Fruit fly (Drosophila melanogaster) whole organism, embryonic: ENCODE results near the gene CG32246.

ENCODE experiments used
- Awh ChIP-seq: fragments of 200-800 bp; sonication (Bioruptor generic); IDR thresholded peaks from 2 replicates; pipeline ENCODE4, ENCODE4 v1.3.6; 2022; ENCODE audit warnings: missing biosample characterization, missing genetic modification characterization
- Bteb2 ChIP-seq: fragments of 200-800 bp; sonication (Bioruptor generic); optimal IDR thresholded peaks from 2 replicates; lab custom pipeline; 2016; ENCODE audit warnings: missing biosample characterization, missing genetic modification characterization
- CG10267 ChIP-seq: fragments of 200-800 bp; sonication (Bioruptor generic); optimal IDR thresholded peaks from 2 replicates; lab custom pipeline; 2018; ENCODE audit warnings: missing biosample characterization, mild to moderate bottlenecking, missing genetic modification characterization, moderate library complexity
- CG10462 ChIP-seq: fragments of 200-800 bp; sonication (Bioruptor generic); optimal IDR thresholded peaks from 2 replicates; lab custom pipeline; 2016; ENCODE audit warnings: missing biosample characterization, missing genetic modification characterization
- CG10543 ChIP-seq: fragments of 200-800 bp; sonication (Bioruptor generic); optimal IDR thresholded peaks from 3 replicates; lab custom pipeline; 2017; ENCODE audit warnings: missing biosample characterization, mild to moderate bottlenecking, missing genetic modification characterization, moderate library complexity
- CG11560 ChIP-seq: fragments of 200-800 bp; sonication (Bioruptor generic); IDR thresholded peaks from 3 replicates; pipeline ENCODE4 v1.3.6; 2022; ENCODE audit warnings: missing biosample characterization, missing genetic modification characterization
- CG1233 ChIP-seq: fragments of 200-800 bp; sonication (Bioruptor generic); optimal IDR thresholded peaks from 4 replicates; lab custom pipeline; 2018; ENCODE audit warnings: missing biosample characterization, mild to moderate bottlenecking, missing genetic modification characterization
- CG14710 ChIP-seq: fragments of 200-800 bp; sonication (Bioruptor generic); optimal IDR thresholded peaks from 3 replicates; lab custom pipeline; 2019; ENCODE audit warnings: missing biosample characterization, mild to moderate bottlenecking, missing genetic modification characterization, moderate library complexity
- CG1603 ChIP-seq: fragments of 200-800 bp; sonication (Bioruptor generic); optimal IDR thresholded peaks from 2 replicates; lab custom pipeline; 2019; ENCODE audit warnings: missing biosample characterization, mild to moderate bottlenecking, missing genetic modification characterization, moderate library complexity
- CG17568 ChIP-seq: fragments of 200-800 bp; sonication (Bioruptor generic); optimal IDR thresholded peaks from 2 replicates; lab custom pipeline; 2018; ENCODE audit warnings: missing biosample characterization, mild to moderate bottlenecking, missing genetic modification characterization, moderate library complexity
- CG18599 ChIP-seq: fragments of 200-800 bp; sonication (Bioruptor generic); optimal IDR thresholded peaks from 3 replicates; lab custom pipeline; 2017; ENCODE audit warnings: missing biosample characterization, missing genetic modification characterization, mild to moderate bottlenecking, moderate library complexity, missing genetic modification reagents
- CG2199 ChIP-seq: fragments of 200-800 bp; sonication (Bioruptor generic); IDR thresholded peaks from 3 replicates; pipeline ENCODE4 v1.3.6; 2022; ENCODE audit warnings: missing biosample characterization, missing genetic modification characterization
- CG2202 ChIP-seq: fragments of 200-800 bp; sonication (Bioruptor generic); optimal IDR thresholded peaks from 2 replicates; lab custom pipeline; 2018; ENCODE audit warnings: missing biosample characterization, mild to moderate bottlenecking, missing genetic modification characterization
- CG34224 ChIP-seq: fragments of 200-800 bp; sonication (Bioruptor generic); IDR thresholded peaks from 3 replicates; pipeline ENCODE4 v1.3.6; 2022; ENCODE audit warnings: missing biosample characterization, missing genetic modification characterization; ENCODE audit not compliant: partially characterized antibody
- CG34376 ChIP-seq: fragments of 200-800 bp; sonication (Bioruptor generic); optimal IDR thresholded peaks from 2 replicates; lab custom pipeline; 2018; ENCODE audit warnings: missing biosample characterization, mild to moderate bottlenecking, missing genetic modification characterization
- CG3726 ChIP-seq: fragments of 200-800 bp; sonication (Bioruptor generic); IDR thresholded peaks from 3 replicates; pipeline ENCODE4, ENCODE4 v1.3.6; 2022; ENCODE audit warnings: missing biosample characterization, missing genetic modification characterization
- CG7372 ChIP-seq: fragments of 200-800 bp; sonication (Bioruptor generic); IDR thresholded peaks from 2 replicates; pipeline ENCODE4 v1.3.6; 2022; ENCODE audit warnings: missing biosample characterization, missing genetic modification characterization
- CG8359 ChIP-seq: fragments of 200-800 bp; sonication (Bioruptor generic); optimal IDR thresholded peaks from 2 replicates; lab custom pipeline; 2017; ENCODE audit warnings: missing biosample characterization, mild to moderate bottlenecking, missing genetic modification characterization, borderline replicate concordance
- CG8478 ChIP-seq: fragments of >200 bp; optimal IDR thresholded peaks from 2 replicates; lab custom pipeline; 2018
- Chrac-16 ChIP-seq: fragments of 200-800 bp; sonication (Bioruptor generic); optimal IDR thresholded peaks from 3 replicates; lab custom pipeline; 2016; ENCODE audit warnings: missing biosample characterization, missing genetic modification characterization
- ERR ChIP-seq: fragments of 200-800 bp; sonication (Bioruptor generic); optimal IDR thresholded peaks from 2 replicates; lab custom pipeline; 2016; ENCODE audit warnings: missing biosample characterization, missing genetic modification characterization
- Fer3 ChIP-seq: fragments of 200-800 bp; sonication (Bioruptor generic); optimal IDR thresholded peaks from 2 replicates; lab custom pipeline; 2018; ENCODE audit warnings: missing biosample characterization, mild to moderate bottlenecking, missing genetic modification characterization, moderate library complexity
- Hmx ChIP-seq: fragments of 200-800 bp; sonication (Bioruptor generic); optimal IDR thresholded peaks from 2 replicates; lab custom pipeline; 2016; ENCODE audit warnings: missing biosample characterization, missing genetic modification characterization
- Jarid2 ChIP-seq: fragments of 200-800 bp; sonication (Bioruptor generic); optimal IDR thresholded peaks from 3 replicates; lab custom pipeline; 2017; ENCODE audit warnings: mild to moderate bottlenecking, missing biosample characterization, missing genetic modification reagents, missing genetic modification characterization
- Lpt ChIP-seq: fragments of >200 bp; optimal IDR thresholded peaks from 2 replicates; lab custom pipeline; 2018; ENCODE audit warnings: missing biosample characterization, missing genetic modification characterization
- Sry-β ChIP-seq: fragments of 200-800 bp; sonication (Bioruptor generic); optimal IDR thresholded peaks from 2 replicates; lab custom pipeline; 2018; ENCODE audit warnings: missing biosample characterization, mild to moderate bottlenecking, missing genetic modification characterization, moderate library complexity
- Xbp1 ChIP-seq: fragments of 200-800 bp; sonication (Bioruptor generic); optimal IDR thresholded peaks from 3 replicates; lab custom pipeline; 2016; ENCODE audit warnings: missing biosample characterization, mild to moderate bottlenecking, missing genetic modification characterization
- ab ChIP-seq: fragments of 200-800 bp; sonication (Bioruptor generic); optimal IDR thresholded peaks from 2 replicates; lab custom pipeline; 2016; ENCODE audit warnings: missing biosample characterization, missing genetic modification characterization
- ap ChIP-seq: fragments of 200-800 bp; sonication (Bioruptor generic); IDR thresholded peaks from 2 replicates; pipeline ENCODE4 v1.3.6; 2022; ENCODE audit warnings: missing biosample characterization, missing genetic modification characterization
- ara ChIP-seq: fragments of 200-800 bp; sonication (Bioruptor generic); IDR thresholded peaks from 2 replicates; pipeline ENCODE4 v1.3.6; 2022; ENCODE audit warnings: missing biosample characterization, missing genetic modification characterization
- bbx ChIP-seq: fragments of 200-800 bp; sonication (Bioruptor generic); IDR thresholded peaks from 2 replicates; pipeline ENCODE4 v1.3.6; 2022; ENCODE audit warnings: missing biosample characterization, missing genetic modification characterization; ENCODE audit not compliant: partially characterized antibody
- bowl ChIP-seq: fragments of 200-800 bp; sonication (Bioruptor generic); IDR thresholded peaks from 2 replicates; pipeline ENCODE4 v1.3.6; 2022; ENCODE audit warnings: missing biosample characterization, missing genetic modification characterization
- br ChIP-seq: fragments of >200 bp; optimal IDR thresholded peaks from 2 replicates; lab custom pipeline; 2017
- cato ChIP-seq: fragments of 200-800 bp; sonication (Bioruptor generic); optimal IDR thresholded peaks from 2 replicates; lab custom pipeline; 2016; ENCODE audit warnings: missing biosample characterization, missing genetic modification characterization, borderline replicate concordance
- chif ChIP-seq, 2 experiments: fragments of 200-800 bp; sonication (Bioruptor generic); optimal IDR thresholded peaks; 3 replicates each; lab custom pipeline; 2016; ENCODE audit warnings: missing biosample characterization in 2 of 2, missing genetic modification characterization in 2 of 2
- chinmo ChIP-seq: fragments of 200-800 bp; sonication (Bioruptor generic); IDR thresholded peaks from 4 replicates; pipeline ENCODE4 v1.3.6; 2022; ENCODE audit warnings: missing biosample characterization, missing genetic modification characterization; ENCODE audit not compliant: partially characterized antibody
- cwo ChIP-seq: fragments of 200-800 bp; sonication (Bioruptor generic); optimal IDR thresholded peaks from 3 replicates; lab custom pipeline; 2017; ENCODE audit warnings: missing biosample characterization, missing genetic modification characterization, mild to moderate bottlenecking, moderate library complexity, missing genetic modification reagents
- emc ChIP-seq: fragments of 200-800 bp; sonication (Bioruptor generic); optimal IDR thresholded peaks from 2 replicates; lab custom pipeline; 2016; ENCODE audit warnings: missing biosample characterization, missing genetic modification characterization
- esg ChIP-seq: fragments of 200-800 bp; sonication (Bioruptor generic); conservative IDR thresholded peaks from 2 replicates; pipeline ENCODE4 v1.3.6; 2022; ENCODE audit warnings: missing biosample characterization, missing genetic modification characterization
- gfzf ChIP-seq: fragments of 200-800 bp; sonication (Bioruptor generic); optimal IDR thresholded peaks from 2 replicates; lab custom pipeline; 2016; ENCODE audit warnings: missing biosample characterization, mild to moderate bottlenecking, missing genetic modification characterization, moderate library complexity
- gro ChIP-seq: fragments of 200-800 bp; sonication (Bioruptor generic); optimal IDR thresholded peaks from 2 replicates; lab custom pipeline; 2016; ENCODE audit warnings: missing biosample characterization, missing genetic modification characterization
- jing ChIP-seq: fragments of 200-800 bp; sonication (Bioruptor generic); optimal IDR thresholded peaks from 2 replicates; lab custom pipeline; 2018; ENCODE audit warnings: missing biosample characterization, mild to moderate bottlenecking, missing genetic modification characterization
- kni ChIP-seq: fragments of 200-800 bp; sonication (Bioruptor generic); optimal IDR thresholded peaks from 3 replicates; lab custom pipeline; 2017; ENCODE audit warnings: mild to moderate bottlenecking, missing biosample characterization, missing genetic modification reagents, missing genetic modification characterization
- maf-S ChIP-seq: fragments of 200-800 bp; sonication (Bioruptor generic); optimal IDR thresholded peaks from 2 replicates; lab custom pipeline; 2016; ENCODE audit warnings: missing biosample characterization, missing genetic modification characterization
- onecut ChIP-seq: fragments of 200-800 bp; sonication (Bioruptor generic); IDR thresholded peaks from 2 replicates; pipeline ENCODE4 v1.3.6; 2022; ENCODE audit warnings: missing biosample characterization, missing genetic modification characterization
- pnt ChIP-seq: fragments of 200-800 bp; sonication (Bioruptor generic); optimal IDR thresholded peaks from 3 replicates; lab custom pipeline; 2016; ENCODE audit warnings: missing biosample characterization, missing genetic modification characterization
- shn ChIP-seq: fragments of 200-800 bp; sonication (Bioruptor generic); optimal IDR thresholded peaks from 3 replicates; lab custom pipeline; 2016; ENCODE audit warnings: missing biosample characterization, missing genetic modification characterization
- tin ChIP-seq: fragments of 200-800 bp; sonication (Bioruptor generic); optimal IDR thresholded peaks from 3 replicates; lab custom pipeline; 2016; ENCODE audit warnings: missing biosample characterization, missing genetic modification characterization
- trh ChIP-seq: fragments of 200-800 bp; sonication (Bioruptor generic); optimal IDR thresholded peaks from 2 replicates; lab custom pipeline; 2016; ENCODE audit warnings: missing biosample characterization, missing genetic modification characterization

Gene CG32246

dm6 chr3L:4625387-4626386, 4.7 kb downstream of the CG32246 start, which contains the start of gene Src64B (continued):
- TF ChIP-seq CG10267 (no peak), CG1603 (tag; lab: Kevin White, UChicago) (peak; percentile 38), ab (no peak), Bteb2 (GFP tag; lab: Kevin White, UChicago) (no peak), Lpt (GFP tag; lab: Kevin White, UChicago) (no peak), CG34376 (peak; percentile 43), ara (GFP tag; lab: Robert Waterston, UW) (no peak), Fer3 (tag; lab: Kevin White, UChicago) (no peak), shn (GFP tag; lab: Kevin White, UChicago) (no peak), jing (GFP tag; lab: Kevin White, UChicago) (no peak), Chrac-16 (GFP tag; lab: Kevin White, UChicago) (no peak), Xbp1 (GFP tag; lab: Kevin White, UChicago) (no peak), CG2199 (GFP tag; lab: Robert Waterston, UW) (peak; percentile 76; the same call in 2 of the 3 replicates), ERR (GFP tag; lab: Kevin White, UChicago) (no peak), CG14710 (tag; lab: Kevin White, UChicago) (peak; percentile 34), CG8359 (GFP tag; lab: Kevin White, UChicago) (peak; percentile 88), tin (GFP tag; lab: Kevin White, UChicago) (no peak), kni (peak; percentile 75), chif (GFP tag; optimal IDR thresholded peaks at IDR 0.05; lab: Kevin White, UChicago) (no peak), trh (GFP tag; lab: Kevin White, UChicago) (no peak), CG8478 (lab: Kevin White, UChicago) (peak; percentile 85), Hmx (no peak), onecut (peak; percentile 49; the same call in 1 of the 2 replicates), esg (GFP tag; lab: Robert Waterston, UW) (no peak), CG11560 (tag; lab: Robert Waterston, UW) (peak; percentile 87; the same call in 2 of the 3 replicates), cato (GFP tag; lab: Kevin White, UChicago) (no peak), CG10462 (GFP tag; lab: Kevin White, UChicago) (peak; percentile 60), CG17568 (peak; percentile 58), cwo (GFP tag; lab: Kevin White, UChicago) (no peak), pnt (no peak), br (lab: Kevin White, UChicago) (no peak), Sry-β (no peak), CG3726 (GFP tag; lab: Robert Waterston, UW) (no peak), CG1233 (peak; percentile 10), bowl (GFP tag; lab: Robert Waterston, UW) (no peak), Jarid2 (GFP tag; lab: Kevin White, UChicago) (peak; percentile 86), emc (GFP tag; lab: Kevin White, UChicago) (no peak), ap (no peak), chinmo (GFP tag; lab: Robert Waterston, UW) (peak; percentile 92), bbx (GFP tag; lab: Robert Waterston, UW) (peak; percentile 73; the same call in 1 of the 2 replicates), Awh (no peak), CG18599 (GFP tag; lab: Kevin White, UChicago) (peak; percentile 28), gro (GFP tag; lab: Kevin White, UChicago) (peak; percentile 65), gfzf (GFP tag; lab: Kevin White, UChicago) (peak; percentile 38), CG7372 (GFP tag; lab: Robert Waterston, UW) (no peak), CG34224 (GFP tag; lab: Robert Waterston, UW) (0 out of 3 replicates have a peak, but pooled peaks have one; percentile 29), CG2202 (tag; lab: Kevin White, UChicago) (no peak), maf-S (GFP tag; lab: Kevin White, UChicago) (peak; percentile 5), CG10543 (peak; percentile 41)
